Fruit fly (Drosophila melanogaster): ENCODE measurements around the gene Pgant5.
A peak's percentile ranks its signal among the peaks of the same experiment; 100 is the strongest.

Pgant5 gene

DNA sequence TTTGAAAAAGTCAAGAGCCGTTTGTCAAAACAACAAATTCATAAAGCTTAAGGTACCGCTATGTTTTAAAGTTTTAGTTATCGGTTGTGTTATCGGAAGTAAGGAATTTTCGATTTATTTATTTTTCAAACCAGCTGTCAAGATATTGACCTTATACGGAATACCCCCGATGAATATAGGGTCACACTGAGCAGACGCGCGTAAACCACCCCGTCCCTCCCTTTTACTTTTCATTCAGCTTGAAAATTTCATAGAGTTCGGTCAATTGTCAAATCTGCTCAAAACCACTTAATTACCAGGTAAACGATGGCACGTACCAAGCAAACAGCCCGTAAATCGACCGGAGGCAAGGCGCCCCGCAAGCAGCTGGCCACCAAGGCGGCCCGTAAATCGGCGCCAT lies 38.4 kb downstream of the Pgant5 start, which contains the start of the genes CG14036 and His3.3A (continued):
- TF ChIP-seq Sry-δ (GFP tag; optimal IDR thresholded peaks at IDR 0.05) (peak; percentile 65), HHEX (GFP tag; optimal IDR thresholded peaks at IDR 0.05) (peak; percentile 24), CG4617 (GFP tag; optimal IDR thresholded peaks at IDR 0.05; ENCODE audit: borderline replicate concordance) (peak; percentile 43), Ets65A (GFP tag) (peak; percentile 41), cad (GFP tag; optimal IDR thresholded peaks at IDR 0.05) (no peak), Jarid2 (GFP tag; optimal IDR thresholded peaks at IDR 0.05) (peak; percentile 45), CG6813 (GFP tag; optimal IDR thresholded peaks at IDR 0.05) (no peak), CG34376 (GFP tag; optimal IDR thresholded peaks at IDR 0.05) (peak; percentile 42), Hr39 (optimal IDR thresholded peaks at IDR 0.05) (no peak), CG1832 (GFP tag; optimal IDR thresholded peaks at IDR 0.05) (no peak), shn (GFP tag; optimal IDR thresholded peaks at IDR 0.05) (peak; percentile 21), sug (tag; optimal IDR thresholded peaks at IDR 0.05) (peak; percentile 43), Sry-β (GFP tag; optimal IDR thresholded peaks at IDR 0.05) (peak; percentile 1), da (GFP tag; optimal IDR thresholded peaks at IDR 0.05) (no peak), crc (GFP tag; optimal IDR thresholded peaks at IDR 0.05) (no peak), D19B (GFP tag; optimal IDR thresholded peaks at IDR 0.05) (no peak), unc-4 (GFP tag; IDR thresholded peaks at IDR 0.05; ENCODE audit: partially characterized antibody) (peak; percentile 69), CG15514 (GFP tag; optimal IDR thresholded peaks at IDR 0.05) (peak; percentile 82), al (GFP tag; IDR thresholded peaks at IDR 0.05) (no peak)

- no peak for TF ChIP-seq CG17385 (GFP tag; optimal IDR thresholded peaks at IDR 0.05)
- peak; percentile 42 for TF ChIP-seq CG11504 (tag; optimal IDR thresholded peaks at IDR 0.05)
- no peak for TF ChIP-seq vfl (GFP tag; optimal IDR thresholded peaks at IDR 0.05)
Observed at dm6 chr2L:5052994-5053393, 40.4 kb downstream of the Pgant5 start, which contains the start of gene eIF3h. Gene eIF3h, minus strand, starts transcription at chr2L:5053094.

DNA sequence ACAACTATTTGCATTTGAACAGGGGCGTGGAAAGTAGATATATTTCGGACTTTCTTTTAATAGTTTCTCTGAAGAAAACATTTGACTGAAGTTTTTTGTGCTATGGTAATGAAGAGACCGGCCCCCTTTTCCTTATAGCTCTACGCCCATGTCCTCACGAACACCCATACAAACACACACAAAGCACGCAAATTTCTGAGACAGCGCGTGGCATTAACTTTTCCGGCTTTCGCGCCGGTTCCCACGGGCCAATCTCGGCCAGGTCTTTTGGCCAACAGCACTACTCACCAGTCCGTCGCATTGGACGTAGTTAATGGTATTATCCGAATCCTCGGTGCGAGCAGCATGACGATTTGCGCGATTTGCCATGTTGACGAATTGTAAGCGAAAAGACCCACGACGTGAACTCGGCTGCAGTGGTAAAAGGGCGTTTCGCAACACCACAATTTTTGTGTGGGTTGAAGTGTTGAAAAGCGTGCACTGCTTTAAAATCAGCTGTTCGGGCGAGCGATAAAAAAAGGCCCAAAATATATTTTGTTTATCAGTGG lies 41.0 kb downstream of the Pgant5 start, which contains the start of gene senju:
Gene senju (plus strand): TSS at position 477 of the 548 bp plus-strand sequence.
- TF ChIP-seq CG11723 (GFP tag; optimal IDR thresholded peaks at IDR 0.05) (peak; percentile 81), sna (GFP tag; IDR thresholded peaks at IDR 0.05; ENCODE audit: partially characterized antibody) (no peak), wor (GFP tag; IDR thresholded peaks at IDR 0.05) (no peak), CG1792 (GFP tag; optimal IDR thresholded peaks at IDR 0.05) (peak; percentile 60), tin (GFP tag; optimal IDR thresholded peaks at IDR 0.05) (peak; percentile 84), tup (GFP tag; optimal IDR thresholded peaks at IDR 0.05) (no peak), CG11695 (GFP tag; IDR thresholded peaks at IDR 0.05) (peak; percentile 74), CG11085 (GFP tag; IDR thresholded peaks at IDR 0.05) (peak; percentile 51), HLHmδ (GFP tag; optimal IDR thresholded peaks at IDR 0.05) (peak; percentile 76), CG15011 (GFP tag; optimal IDR thresholded peaks at IDR 0.05) (peak; percentile 39), CG7556 (GFP tag; optimal IDR thresholded peaks at IDR 0.05) (peak; percentile 86), Bdp1 (GFP tag; optimal IDR thresholded peaks at IDR 0.05) (peak; percentile 78), unpg (GFP tag; optimal IDR thresholded peaks at IDR 0.05) (peak; percentile 80), en (GFP tag; optimal IDR thresholded peaks at IDR 0.05) (peak; percentile 62), wdn (GFP tag; IDR thresholded peaks at IDR 0.05) (peak; percentile 66), CG10321 (GFP tag; IDR thresholded peaks at IDR 0.05) (0 out of 2 replicates have a peak, but pooled peaks have one; percentile 32), PHDP (tag; optimal IDR thresholded peaks at IDR 0.05) (peak; percentile 87), insv (GFP tag; optimal IDR thresholded peaks at IDR 0.05) (peak in 1 of 2 experiments; percentile 64), cas (GFP tag; IDR thresholded peaks at IDR 0.05) (peak; percentile 54; the same call in 1 of the 2 replicates), Lpt (GFP tag; optimal IDR thresholded peaks at IDR 0.05) (no peak), seq (GFP tag; IDR thresholded peaks at IDR 0.05) (peak; percentile 81), Bgb (GFP tag; IDR thresholded peaks at IDR 0.05; ENCODE audit: partially characterized antibody) (peak; percentile 48; the same call in 1 of the 2 replicates), Spps (tag; optimal IDR thresholded peaks at IDR 0.05) (peak; percentile 46), run (tag; optimal IDR thresholded peaks at IDR 0.05) (peak; percentile 61), CG8944 (GFP tag; optimal IDR thresholded peaks at IDR 0.05) (peak; percentile 93), Hsf (GFP tag; optimal IDR thresholded peaks at IDR 0.05) (peak; percentile 80), Awh (GFP tag; IDR thresholded peaks at IDR 0.05) (peak; percentile 83)
